Worm (Caenorhabditis elegans) whole organism, early embryonic: ENCODE results near the gene K12D12.4.

Experiments
- ama-1 ChIP-seq: fragments of 150-350 bp; optimal IDR thresholded peaks from 2 replicates; lab custom pipeline; 2014
- hnd-1 ChIP-seq: sonication (generic microtip); optimal IDR thresholded peaks from 2 replicates; lab custom pipeline; 2016; ENCODE audit warnings: missing genetic modification characterization, missing compliant biosample characterization

DNA sequence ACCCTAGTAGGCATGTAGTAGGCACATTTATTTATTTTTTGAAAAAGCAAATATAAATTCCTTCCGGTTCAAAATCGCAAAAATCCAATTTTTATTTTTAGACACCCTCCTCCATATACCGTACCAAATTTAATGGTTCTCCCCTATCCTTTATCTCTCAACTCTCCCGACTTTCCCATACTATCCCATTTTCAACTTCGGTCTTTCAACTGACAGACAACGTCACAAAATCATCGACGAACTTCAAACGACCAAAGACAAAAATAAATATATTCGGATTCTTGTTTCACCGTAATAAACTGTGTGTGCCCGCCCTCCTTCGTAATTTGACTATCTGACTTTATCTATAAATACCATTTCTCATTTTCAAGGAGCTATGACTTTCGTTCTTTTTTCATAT is 30.3 kb downstream of the K12D12.4 start, which contains the start of gene T27D12.6:
- TF ChIP-seq ama-1 (lab: Kevin White, UChicago) (no peak), hnd-1 (no peak)
